Fruit fly (Drosophila melanogaster): Measurements from ENCODE around the gene CG9338.

CG9338 gene

DNA sequence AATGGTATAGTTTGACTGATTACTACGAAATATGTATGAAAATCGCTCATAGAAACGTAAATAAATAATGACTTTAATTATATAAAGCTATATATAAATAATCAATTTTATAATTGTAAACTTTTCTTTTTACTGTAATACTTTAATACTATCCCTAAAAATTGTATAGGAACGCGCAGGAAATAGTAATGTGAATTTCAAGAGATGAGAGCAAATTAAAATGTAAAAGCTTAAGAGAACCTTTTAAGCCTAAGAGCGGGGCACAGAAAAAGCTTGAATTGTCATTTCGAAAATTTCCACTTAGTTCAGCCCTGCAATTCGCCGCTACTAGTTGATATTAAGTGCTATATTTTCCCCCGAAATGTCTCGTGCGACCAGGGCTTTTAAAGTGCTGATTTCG lies 35.7 kb upstream of the CG9338 start, which contains the start of gene CG31673:
Gene CG31673, plus strand, starts transcription at position 301 of the 400 bp plus-strand sequence.
- TF ChIP-seq CG17801 (GFP tag; optimal IDR thresholded peaks at IDR 0.05; ENCODE audit: partially characterized antibody): no peak

dm6 chr2L:20829755-20830396 lies 35.1 kb upstream of the CG9338 start:
- peak; percentile 26 for TF ChIP-seq CG17801 (GFP tag; optimal IDR thresholded peaks at IDR 0.05; ENCODE audit: partially characterized antibody)

DNA sequence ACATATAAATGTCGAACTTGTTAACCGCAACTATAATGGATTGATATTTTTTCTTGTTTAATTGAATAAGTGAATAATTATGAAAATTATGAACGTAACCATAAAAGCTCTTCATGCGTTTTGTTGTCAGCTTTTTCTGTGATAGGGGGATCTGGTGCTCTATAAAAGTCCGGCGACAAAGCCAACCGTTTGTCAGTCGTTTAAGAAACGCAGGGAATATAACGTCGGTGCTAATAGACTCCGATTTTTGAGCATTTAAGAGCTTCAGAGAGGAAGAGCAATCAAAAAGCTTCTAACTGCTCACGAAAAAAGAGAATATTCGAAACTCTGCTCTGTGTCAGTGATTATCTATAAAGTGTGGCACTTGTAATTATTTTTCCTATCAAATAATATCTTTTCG lies 34.0 kb upstream of the CG9338 start, which contains the start of gene CG31674:
Gene CG31674, plus strand, starts transcription at position 203 of the 400 bp plus-strand sequence.
- TF ChIP-seq CG17801 (GFP tag; optimal IDR thresholded peaks at IDR 0.05; ENCODE audit: partially characterized antibody): peak; percentile 34

- no peak for TF ChIP-seq CG17801 (GFP tag; optimal IDR thresholded peaks at IDR 0.05; ENCODE audit: partially characterized antibody)
These were observed 29.5 kb upstream of the CG9338 start, which contains the start of gene Oseg5 for dm6 chr2L:20835501-20835900. TSS of gene Oseg5 (minus strand) at chr2L:20835840.

dm6 chr2L:20837885-20838284 lies 27.1 kb upstream of the CG9338 start, which contains the start of gene Spn38F:
TSS of gene Spn38F (minus strand) at chr2L:20837985.
- no peak for TF ChIP-seq CG17801 (GFP tag; optimal IDR thresholded peaks at IDR 0.05; ENCODE audit: partially characterized antibody)

DNA sequence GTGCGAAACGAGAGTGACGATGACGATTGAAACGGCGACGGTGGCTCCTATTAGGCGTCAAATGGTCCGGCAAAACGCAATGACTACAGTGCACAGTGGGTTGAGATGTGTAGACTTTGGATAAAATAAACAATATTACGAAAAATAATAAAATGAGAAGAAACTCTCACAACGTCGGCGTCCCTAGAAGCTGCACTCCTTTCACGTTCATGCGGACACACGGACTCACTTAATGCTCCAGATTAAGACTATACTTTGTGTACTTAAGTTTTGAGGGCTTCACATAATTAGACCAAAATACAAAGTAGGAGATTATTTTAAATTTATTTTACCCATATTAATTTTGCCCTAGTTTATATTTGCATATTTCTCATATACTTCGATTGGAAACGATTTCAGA lies 25.0 kb upstream of the CG9338 start:
- TF ChIP-seq CG17801 (GFP tag; optimal IDR thresholded peaks at IDR 0.05; ENCODE audit: partially characterized antibody): no peak

- TF ChIP-seq CG17801 (GFP tag; optimal IDR thresholded peaks at IDR 0.05; ENCODE audit: partially characterized antibody): no peak
These were observed 24.5 kb upstream of the CG9338 start, which contains the start of gene CG31676 for dm6 chr2L:20840462-20841038. TSS of gene CG31676 (plus strand) at chr2L:20840750.

dm6 chr2L:20844381-20844780 lies 20.6 kb upstream of the CG9338 start:
- no peak for TF ChIP-seq CG17801 (GFP tag; optimal IDR thresholded peaks at IDR 0.05; ENCODE audit: partially characterized antibody)

- TF ChIP-seq CG17801 (GFP tag; optimal IDR thresholded peaks at IDR 0.05; ENCODE audit: partially characterized antibody): no peak
These were observed 16.0 kb upstream of the CG9338 start, which contains the start of gene CG14402 for dm6 chr2L:20849000-20849399. TSS of gene CG14402 (plus strand) at chr2L:20849300.

dm6 chr2L:20851592-20851991 lies 13.4 kb upstream of the CG9338 start:
- TF ChIP-seq CG17801 (GFP tag; optimal IDR thresholded peaks at IDR 0.05; ENCODE audit: partially characterized antibody): no peak

DNA sequence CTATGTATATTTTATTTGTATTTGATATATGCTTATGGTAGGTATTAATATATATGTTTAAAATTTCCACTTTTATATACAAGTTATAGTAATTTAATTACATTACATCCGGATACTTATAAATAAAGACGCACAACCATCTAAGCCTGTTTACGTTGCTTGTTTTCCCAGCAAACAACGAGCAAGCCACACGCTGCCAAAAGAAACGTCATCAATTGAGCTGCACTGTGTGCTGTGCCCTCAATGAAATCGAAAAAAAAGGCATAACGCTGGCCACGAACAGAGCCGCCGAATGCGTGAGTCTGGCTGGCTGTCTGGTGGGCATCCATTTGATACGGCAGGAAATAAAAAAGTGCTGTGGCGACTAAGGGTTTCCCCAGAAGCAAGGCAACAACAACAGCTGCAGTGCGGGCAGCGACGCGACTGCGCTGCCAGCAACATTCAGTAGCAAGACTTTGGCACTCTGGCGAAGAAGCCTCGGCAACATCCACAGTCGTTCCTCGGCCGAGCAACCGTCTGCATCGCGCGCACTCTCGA lies 12.9 kb upstream of the CG9338 start, which contains the start of gene twit:
Gene twit, plus strand, starts transcription at position 487 of the 537 bp plus-strand sequence.
- TF ChIP-seq CG17801 (GFP tag; optimal IDR thresholded peaks at IDR 0.05; ENCODE audit: partially characterized antibody): no peak

DNA sequence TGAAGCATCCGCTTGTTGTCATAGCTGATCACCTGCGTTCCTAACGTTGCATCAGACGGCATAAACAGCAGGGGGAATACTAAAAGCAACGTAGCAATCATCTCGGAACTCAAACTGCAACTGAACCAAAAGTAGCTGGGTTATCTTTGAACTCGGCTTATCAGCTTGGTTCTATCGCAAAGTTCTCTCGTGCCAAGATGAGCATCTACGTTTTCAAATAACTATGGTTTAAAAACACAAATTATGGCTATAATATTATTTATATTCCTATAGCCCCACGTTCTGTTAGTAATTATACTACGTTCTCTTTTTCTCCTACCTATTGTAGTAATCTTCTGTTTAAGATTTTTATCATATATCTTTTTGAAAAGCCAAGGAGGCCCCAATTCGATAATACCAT lies 7.2 kb upstream of the CG9338 start, which contains the start of gene CG14400:
Gene CG14400, minus strand, starts transcription at position 101 of the 400 bp plus-strand sequence.
- TF ChIP-seq CG17801 (GFP tag; optimal IDR thresholded peaks at IDR 0.05; ENCODE audit: partially characterized antibody): no peak

dm6 chr2L:20858371-20859340 lies 6.4 kb upstream of the CG9338 start, which contains the start of gene bero:
TSS of gene bero (plus strand) at chr2L:20858695.
- no peak for TF ChIP-seq CG17801 (GFP tag; optimal IDR thresholded peaks at IDR 0.05; ENCODE audit: partially characterized antibody)

dm6 chr2L:20867381-20867780 lies 2.4 kb downstream of the CG9338 start, which contains the start of gene CG31675:
TSS of gene CG31675 (plus strand) at chr2L:20867755.
- no peak for TF ChIP-seq CG17801 (GFP tag; optimal IDR thresholded peaks at IDR 0.05; ENCODE audit: partially characterized antibody)
